Fruit fly (Drosophila melanogaster): ENCODE measurements around the gene kipf.

The kipf gene

dm6 chr3R:7963495-7964132 is 50.0 kb downstream of the kipf start (continued):
- peak; percentile 50; the same call in 1 of the 3 replicates for TF ChIP-seq sr (GFP tag; IDR thresholded peaks at IDR 0.05)
- no peak for TF ChIP-seq slp2 (GFP tag; optimal IDR thresholded peaks at IDR 0.05)
- no peak for TF ChIP-seq CG12299 (tag; optimal IDR thresholded peaks at IDR 0.05)
- peak; percentile 31 for TF ChIP-seq lbe (GFP tag; optimal IDR thresholded peaks at IDR 0.05)
- no peak for TF ChIP-seq otp (GFP tag; IDR thresholded peaks at IDR 0.05)
- TF ChIP-seq D (optimal IDR thresholded peaks at IDR 0.05) = peak; percentile 68
- TF ChIP-seq D (GFP tag; optimal IDR thresholded peaks at IDR 0.05) = no peak
- peak; percentile 15; the same call in 1 of the 2 replicates for TF ChIP-seq Drgx (GFP tag; IDR thresholded peaks at IDR 0.05)
- no peak for TF ChIP-seq klu (GFP tag; IDR thresholded peaks at IDR 0.05)
- peak; percentile 97 for TF ChIP-seq Nf-YB (GFP tag; optimal IDR thresholded peaks at IDR 0.05)
- TF ChIP-seq CG11723 (GFP tag; optimal IDR thresholded peaks at IDR 0.05) = no peak
- TF ChIP-seq CG30431 (GFP tag; optimal IDR thresholded peaks at IDR 0.05) = no peak
- no peak for TF ChIP-seq CG10147 (GFP tag; optimal IDR thresholded peaks at IDR 0.05)
- no peak for TF ChIP-seq CG2889 (GFP tag; IDR thresholded peaks at IDR 0.05)
- TF ChIP-seq aop (GFP tag; IDR thresholded peaks at IDR 0.05) = 0 out of 2 replicates have a peak, but pooled peaks have one; percentile 23
- TF ChIP-seq Nf-YA (GFP tag; IDR thresholded peaks at IDR 0.05) = peak; percentile 66; the same call in 1 of the 2 replicates

- no peak for TF ChIP-seq CG5953 (GFP tag; IDR thresholded peaks at IDR 0.05)
- no peak for TF ChIP-seq ash1 (GFP tag; optimal IDR thresholded peaks at IDR 0.05)
- peak; percentile 27 for TF ChIP-seq lab (GFP tag; optimal IDR thresholded peaks at IDR 0.05)
- 0 out of 3 replicates have a peak, but pooled peaks have one; percentile 16 for TF ChIP-seq row (GFP tag; IDR thresholded peaks at IDR 0.05)
- TF ChIP-seq CG5180 (GFP tag; optimal IDR thresholded peaks at IDR 0.05) = peak; percentile 60
- TF ChIP-seq maf-S (GFP tag; optimal IDR thresholded peaks at IDR 0.05) = no peak
- TF ChIP-seq CG15479 (GFP tag; optimal IDR thresholded peaks at IDR 0.05) = peak; percentile 62
- TF ChIP-seq cwo (GFP tag; optimal IDR thresholded peaks at IDR 0.05) = peak; percentile 6
- TF ChIP-seq CG15696 (tag; optimal IDR thresholded peaks at IDR 0.05) = peak; percentile 13
- no peak for TF ChIP-seq lola (GFP tag; optimal IDR thresholded peaks at IDR 0.05)
- peak; percentile 82 for TF ChIP-seq CG11504 (tag; optimal IDR thresholded peaks at IDR 0.05)
- TF ChIP-seq Ravus (GFP tag; IDR thresholded peaks at IDR 0.05) = no peak
- peak; percentile 58 for TF ChIP-seq CG3163 (GFP tag; optimal IDR thresholded peaks at IDR 0.05)
- peak; percentile 63 for TF ChIP-seq GATAe (GFP tag; conservative IDR thresholded peaks at IDR 0.05)
- TF ChIP-seq chn (GFP tag; optimal IDR thresholded peaks at IDR 0.05) = no peak
- peak; percentile 63; the same call in 1 of the 2 replicates for TF ChIP-seq crol (GFP tag; IDR thresholded peaks at IDR 0.05)
- TF ChIP-seq CG8281 (tag; optimal IDR thresholded peaks at IDR 0.05) = peak; percentile 90
- TF ChIP-seq CG34376 (GFP tag; optimal IDR thresholded peaks at IDR 0.05) = peak; percentile 8
- TF ChIP-seq CG2199 (GFP tag; IDR thresholded peaks at IDR 0.05) = 0 out of 3 replicates have a peak, but pooled peaks have one; percentile 69
- TF ChIP-seq nerfin-1 (tag; optimal IDR thresholded peaks at IDR 0.05) = peak; percentile 3
- peak; percentile 67; the same call in 1 of the 4 replicates for TF ChIP-seq chinmo (GFP tag; IDR thresholded peaks at IDR 0.05; ENCODE audit: partially characterized antibody)
- TF ChIP-seq kay (GFP tag; optimal IDR thresholded peaks at IDR 0.05) = peak; percentile 24
- TF ChIP-seq D19B (GFP tag; optimal IDR thresholded peaks at IDR 0.05) = peak; percentile 95
- peak; percentile 69 for TF ChIP-seq grn (GFP tag; optimal IDR thresholded peaks at IDR 0.05)
- TF ChIP-seq Asciz (GFP tag; optimal IDR thresholded peaks at IDR 0.05) = peak; percentile 15
- 0 out of 2 replicates have a peak, but pooled peaks have one; percentile 24 for TF ChIP-seq Drgx (GFP tag; IDR thresholded peaks at IDR 0.05)
- TF ChIP-seq z (GFP tag; IDR thresholded peaks at IDR 0.05) = 0 out of 3 replicates have a peak, but pooled peaks have one; percentile 14
- TF ChIP-seq exex (tag; optimal IDR thresholded peaks at IDR 0.05) = peak; percentile 69
- TF ChIP-seq CG6813 (GFP tag; optimal IDR thresholded peaks at IDR 0.05) = peak; percentile 33
Measured at dm6 chr3R:7964751-7965319, 51.2 kb downstream of the kipf start.
